Fruit fly (Drosophila melanogaster): ENCODE results near the gene PLCXD.

DNA sequence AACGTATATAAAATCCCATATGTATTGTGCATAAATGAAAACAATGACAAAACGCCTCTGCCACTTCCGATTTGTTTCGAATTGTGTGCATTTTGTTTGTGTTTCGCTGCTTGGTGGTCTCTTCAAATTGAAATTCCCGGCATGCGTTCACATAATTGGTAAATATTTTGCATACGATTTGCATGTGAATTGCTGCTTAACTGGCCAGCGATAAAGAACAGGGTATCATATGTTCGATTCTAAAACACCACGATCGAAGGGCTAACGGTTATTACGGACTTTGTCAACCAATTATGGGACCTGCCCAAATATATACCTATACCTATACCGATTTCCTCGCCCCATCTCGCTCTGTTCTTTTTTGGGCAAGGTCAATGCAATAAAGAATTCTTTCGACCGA is 21.1 kb upstream of the PLCXD start:
- no peak for TF ChIP-seq br (GFP tag; optimal IDR thresholded peaks at IDR 0.05)
- TF ChIP-seq ey (GFP tag; optimal IDR thresholded peaks at IDR 0.05) = no peak
- TF ChIP-seq fru (GFP tag; optimal IDR thresholded peaks at IDR 0.05) = no peak
- no peak for TF ChIP-seq foxo (GFP tag; optimal IDR thresholded peaks at IDR 0.05)
- TF ChIP-seq GATAd (GFP tag; optimal IDR thresholded peaks at IDR 0.05) = no peak
- TF ChIP-seq Abd-B (GFP tag; optimal IDR thresholded peaks at IDR 0.05) = no peak
- no peak for TF ChIP-seq psq (GFP tag; optimal IDR thresholded peaks at IDR 0.05)
- TF ChIP-seq dsf (GFP tag; optimal IDR thresholded peaks at IDR 0.05; ENCODE audit: borderline replicate concordance) = no peak

Measured in whole organism, wandering third instar larva.